Worm (Caenorhabditis elegans) whole organism, midembryonic: Measurements from ENCODE around the gene hil-2.

Experiments
- cog-1 ChIP-seq: sonication (generic microtip); optimal IDR thresholded peaks from 2 replicates; lab custom pipeline; 2016; ENCODE audit warnings: missing genetic modification characterization, missing compliant biosample characterization
- flt-1 ChIP-seq: fragments of 200-800 bp; sonication (Bioruptor generic); IDR thresholded peaks from 2 replicates; pipeline ENCODE4 v1.3.6; 2022; ENCODE audit warnings: missing genetic modification characterization, missing compliant biosample characterization
- ref-1 ChIP-seq: fragments of 200-800 bp; sonication (Bioruptor generic); conservative IDR thresholded peaks from 2 replicates; pipeline ENCODE4 v1.3.6; 2022; ENCODE audit warnings: missing genetic modification reagents, missing genetic modification characterization, missing compliant biosample characterization
- tab-1 ChIP-seq: fragments of 200-800 bp; sonication (Bioruptor generic); IDR thresholded peaks from 2 replicates; pipeline ENCODE4 v1.3.6; 2022; ENCODE audit warnings: missing genetic modification characterization, missing compliant biosample characterization
- ztf-23 ChIP-seq: fragments of 200-800 bp; sonication (Bioruptor generic); IDR thresholded peaks from 2 replicates; pipeline ENCODE4 v1.3.6; 2022; ENCODE audit warnings: missing genetic modification reagents, missing genetic modification characterization, missing compliant biosample characterization
- ztf-29 ChIP-seq: fragments of 200-800 bp; sonication (Bioruptor generic); IDR thresholded peaks from 2 replicates; pipeline ENCODE4 v1.3.6; 2022; ENCODE audit warnings: missing genetic modification reagents, missing genetic modification characterization, missing compliant biosample characterization

DNA sequence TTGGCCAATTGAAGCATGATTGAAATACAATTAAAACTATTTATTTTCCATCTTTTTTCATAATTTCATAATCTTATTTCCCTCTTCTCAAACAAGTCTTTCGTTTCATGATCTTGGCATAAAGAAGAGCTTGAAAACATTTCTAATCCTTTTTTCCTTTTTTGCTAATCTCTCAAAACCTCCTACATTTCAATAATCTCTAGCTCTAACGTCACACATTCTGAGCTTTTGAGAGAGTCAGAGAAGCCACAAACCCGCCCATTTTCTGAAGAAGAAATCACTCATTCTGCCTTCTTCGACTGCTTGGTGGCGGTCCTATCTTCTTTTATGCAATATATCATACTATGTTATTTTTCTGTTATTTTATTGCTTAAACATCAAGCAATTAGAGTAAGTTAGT is 44.4 kb upstream of the hil-2 start, which contains the start of gene F58F9.1:
- TF ChIP-seq ztf-23 (no peak), ref-1 (no peak), tab-1 (no peak), cog-1 (tag; lab: Kevin White, UChicago) (no peak), flt-1 (GFP tag; lab: Robert Waterston, UW) (no peak), ztf-29 (GFP tag; lab: Robert Waterston, UW) (no peak)
